Worm (Caenorhabditis elegans) whole organism, L1 larva: Measurements from ENCODE around the gene cid-1.

Experiments
- blmp-1 ChIP-seq: fragments of 150-350 bp; optimal IDR thresholded peaks from 2 replicates; lab custom pipeline; 2014; ENCODE audit warnings: missing biosample characterization, missing genetic modification characterization
- egl-27 ChIP-seq, 2 experiments: fragments of 150-350 bp in 1 of 2; sonication (generic microtip); optimal IDR thresholded peaks; 3 replicates each; lab custom pipeline; 2017 to 2018; ENCODE audit warnings: missing biosample characterization in 2 of 2, missing genetic modification characterization in 2 of 2, missing genetic modification reagents in 2 of 2
- lin-39 ChIP-seq: fragments of 150-350 bp; optimal IDR thresholded peaks from 2 replicates; lab custom pipeline; 2014; ENCODE audit warnings: missing biosample characterization, missing genetic modification reagents, missing genetic modification characterization
- nhr-76 ChIP-seq: sonication (generic microtip); optimal IDR thresholded peaks from 2 replicates; lab custom pipeline; 2017; ENCODE audit warnings: missing biosample characterization, missing genetic modification characterization
- pax-3 ChIP-seq: fragments of 200-800 bp; sonication (Bioruptor generic); optimal IDR thresholded peaks from 2 replicates; lab custom pipeline; 2018; ENCODE audit warnings: mild to moderate bottlenecking, missing genetic modification characterization, moderate library complexity, missing compliant biosample characterization
- pqm-1 ChIP-seq: sonication (generic microtip); optimal IDR thresholded peaks from 3 replicates; lab custom pipeline; 2017; ENCODE audit warnings: missing biosample characterization, missing genetic modification characterization

DNA sequence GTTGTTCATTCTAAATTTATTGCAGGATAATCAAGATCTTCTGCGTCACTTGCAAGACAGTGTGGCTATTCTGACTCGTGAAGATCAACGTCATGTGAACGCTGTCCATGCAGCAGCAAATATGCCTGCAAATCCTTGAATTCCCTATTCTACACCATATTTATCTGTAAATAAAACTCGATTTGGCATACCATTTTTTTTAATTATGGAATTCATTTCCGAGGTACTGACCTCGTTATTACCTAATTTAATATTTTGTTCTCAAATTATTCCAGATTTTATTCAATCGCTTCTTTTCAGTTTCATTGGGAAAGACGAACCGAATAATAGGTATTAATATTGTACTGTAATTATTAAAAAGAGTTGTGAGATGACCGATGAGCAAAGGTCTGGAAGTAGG is at the start of gene cid-1:
- TF ChIP-seq egl-27 (tag; optimal IDR thresholded peaks at IDR 0.05; lab: Kevin White, UChicago) (no peak), nhr-76 (no peak), pqm-1 (tag; lab: Kevin White, UChicago) (no peak), lin-39 (tag; lab: Kevin White, UChicago) (no peak), pax-3 (tag; lab: Kevin White, UChicago) (no peak), blmp-1 (tag; lab: Kevin White, UChicago) (no peak)
